Fruit fly (Drosophila melanogaster): ENCODE measurements around the gene Tie.

Gene Tie

dm6 chr3L:4545138-4545537 lies 13.2 kb upstream of the Tie start:
- TF ChIP-seq CG4360 (GFP tag; IDR thresholded peaks at IDR 0.05) (no peak), nerfin-1 (tag; optimal IDR thresholded peaks at IDR 0.05) (peak; percentile 17), CoRest (tag; optimal IDR thresholded peaks at IDR 0.05) (no peak), CG12769 (tag; optimal IDR thresholded peaks at IDR 0.05) (no peak), Med (GFP tag) (peak; percentile 34), nom (GFP tag; optimal IDR thresholded peaks at IDR 0.05) (peak; percentile 72)

DNA sequence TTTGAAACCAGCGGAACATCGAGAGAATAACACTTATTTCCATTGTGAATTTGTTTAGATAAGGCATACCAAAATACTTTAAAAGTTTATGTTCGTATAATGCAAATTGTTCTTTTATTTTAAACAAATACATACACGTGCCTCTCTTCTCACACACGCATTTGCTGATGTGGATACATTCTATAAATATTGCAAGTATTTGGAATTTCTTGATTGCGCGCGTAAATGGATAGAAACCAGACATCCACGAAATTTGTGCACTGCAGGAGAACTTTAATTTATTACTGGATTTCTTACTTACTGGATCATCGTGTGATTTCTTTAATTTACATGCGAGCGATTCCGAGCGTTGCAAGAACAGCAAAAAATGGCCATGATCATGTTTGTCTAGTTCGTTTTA lies 12.7 kb upstream of the Tie start:
- peak; percentile 4 for TF ChIP-seq sens (GFP tag)
- TF ChIP-seq sd (tag; optimal IDR thresholded peaks at IDR 0.05) = peak; percentile 68
- TF ChIP-seq dan (GFP tag; IDR thresholded peaks at IDR 0.05) = no peak
- no peak for TF ChIP-seq CG13287 (GFP tag; IDR thresholded peaks at IDR 0.05; ENCODE audit: partially characterized antibody)
- no peak for TF ChIP-seq CG4360 (GFP tag; IDR thresholded peaks at IDR 0.05)
- TF ChIP-seq Spps (tag; optimal IDR thresholded peaks at IDR 0.05) = no peak
- no peak for TF ChIP-seq CG17912 (GFP tag; optimal IDR thresholded peaks at IDR 0.05)
- no peak for TF ChIP-seq CG18011 (GFP tag; optimal IDR thresholded peaks at IDR 0.05)
- TF ChIP-seq CG4282 (GFP tag; optimal IDR thresholded peaks at IDR 0.05) = no peak
- TF ChIP-seq CG4730 (GFP tag; IDR thresholded peaks at IDR 0.05) = no peak
- no peak for TF ChIP-seq HLH54F (GFP tag; optimal IDR thresholded peaks at IDR 0.05)
- TF ChIP-seq eve (GFP tag; optimal IDR thresholded peaks at IDR 0.05) = no peak
- TF ChIP-seq CG17568 (GFP tag; optimal IDR thresholded peaks at IDR 0.05) = no peak
- no peak for TF ChIP-seq Lim3 (GFP tag; IDR thresholded peaks at IDR 0.05)
- no peak for TF ChIP-seq gro (GFP tag; optimal IDR thresholded peaks at IDR 0.05)
- TF ChIP-seq CG2199 (GFP tag; IDR thresholded peaks at IDR 0.05) = peak; percentile 91; the same call in 2 of the 3 replicates

dm6 chr3L:4543807-4544197 lies 11.9 kb upstream of the Tie start:
- TF ChIP-seq Tbp (GFP tag; optimal IDR thresholded peaks at IDR 0.05) (no peak), pho (GFP tag; optimal IDR thresholded peaks at IDR 0.05) (no peak), Chrac-16 (GFP tag; optimal IDR thresholded peaks at IDR 0.05) (no peak), Side (GFP tag; optimal IDR thresholded peaks at IDR 0.05) (no peak), CG7963 (GFP tag; IDR thresholded peaks at IDR 0.05; ENCODE audit: partially characterized antibody) (no peak), CG8924 (tag; optimal IDR thresholded peaks at IDR 0.05) (no peak), Pdp1 (GFP tag; optimal IDR thresholded peaks at IDR 0.05) (peak in 1 of 2 experiments; percentile 69), CG14050 (GFP tag; IDR thresholded peaks at IDR 0.05) (no peak), stwl (tag; optimal IDR thresholded peaks at IDR 0.05) (no peak), ttk (GFP tag; IDR thresholded peaks at IDR 0.05) (no peak), sug (tag; optimal IDR thresholded peaks at IDR 0.05) (peak; percentile 72), Blimp-1 (GFP tag; optimal IDR thresholded peaks at IDR 0.05) (peak; percentile 50), kni (GFP tag; optimal IDR thresholded peaks at IDR 0.05) (peak; percentile 20), CG12219 (GFP tag; optimal IDR thresholded peaks at IDR 0.05) (no peak), CG5953 (GFP tag; IDR thresholded peaks at IDR 0.05) (0 out of 2 replicates have a peak, but pooled peaks have one; percentile 29), Neu2 (GFP tag; optimal IDR thresholded peaks at IDR 0.05; ENCODE audit: borderline replicate concordance) (no peak), CG30403 (GFP tag; optimal IDR thresholded peaks at IDR 0.05) (no peak), pzg (GFP tag; optimal IDR thresholded peaks at IDR 0.05) (no peak), Vsx1 (GFP tag; optimal IDR thresholded peaks at IDR 0.05) (no peak), Hand (GFP tag; optimal IDR thresholded peaks at IDR 0.05) (no peak), knrl (GFP tag; IDR thresholded peaks at IDR 0.05; ENCODE audit: partially characterized antibody) (no peak), chm (GFP tag; IDR thresholded peaks at IDR 0.05) (peak; percentile 53; the same call in 1 of the 2 replicates), GATAe (GFP tag; conservative IDR thresholded peaks at IDR 0.05) (peak; percentile 51), CG11456 (GFP tag; IDR thresholded peaks at IDR 0.05) (0 out of 3 replicates have a peak, but pooled peaks have one; percentile 32), ftz-f1 (GFP tag; optimal IDR thresholded peaks at IDR 0.05) (peak; percentile 7), otp (GFP tag; IDR thresholded peaks at IDR 0.05) (0 out of 3 replicates have a peak, but pooled peaks have one; percentile 39), CG3847 (GFP tag; IDR thresholded peaks at IDR 0.05) (peak; percentile 11; the same call in 1 of the 2 replicates), HHEX (GFP tag; optimal IDR thresholded peaks at IDR 0.05) (no peak)

All from whole organism, embryonic.